Fruit fly (Drosophila melanogaster) whole organism, embryonic: ENCODE measurements around the gene CG5835.
A peak's percentile ranks its signal among the peaks of the same experiment; 100 is the strongest.

ENCODE experiments used
- Aef1 ChIP-seq: fragments of 200-800 bp; sonication (Bioruptor generic); IDR thresholded peaks from 3 replicates; pipeline ENCODE4 v1.3.6; 2022; ENCODE audit warnings: missing biosample characterization, missing genetic modification characterization
- Awh ChIP-seq: fragments of 200-800 bp; sonication (Bioruptor generic); IDR thresholded peaks from 2 replicates; pipeline ENCODE4, ENCODE4 v1.3.6; 2022; ENCODE audit warnings: missing biosample characterization, missing genetic modification characterization
- Bgb ChIP-seq: fragments of 200-800 bp; sonication (Bioruptor generic); IDR thresholded peaks from 2 replicates; pipeline ENCODE4 v1.3.6; 2022; ENCODE audit warnings: missing biosample characterization, missing genetic modification characterization; ENCODE audit not compliant: partially characterized antibody
- CG10565 ChIP-seq: fragments of 200-800 bp; sonication (Bioruptor generic); optimal IDR thresholded peaks from 3 replicates; lab custom pipeline; 2016; ENCODE audit warnings: missing biosample characterization, mild to moderate bottlenecking, missing genetic modification characterization
- CG11093 ChIP-seq: fragments of 200-800 bp; sonication (Bioruptor generic); IDR thresholded peaks from 3 replicates; pipeline ENCODE4 v1.3.6; 2022; ENCODE audit warnings: missing biosample characterization, missing genetic modification characterization
- CG11723 ChIP-seq: fragments of 200-800 bp; sonication (Bioruptor generic); optimal IDR thresholded peaks from 2 replicates; lab custom pipeline; 2017; ENCODE audit warnings: missing biosample characterization, mild to moderate bottlenecking, missing genetic modification characterization
- CG12659 ChIP-seq: fragments of 200-800 bp; sonication (Bioruptor generic); optimal IDR thresholded peaks from 3 replicates; lab custom pipeline; 2017; ENCODE audit warnings: mild to moderate bottlenecking, missing biosample characterization, missing genetic modification reagents, missing genetic modification characterization
- CG13624 ChIP-seq: fragments of 200-800 bp; sonication (Bioruptor generic); optimal IDR thresholded peaks from 2 replicates; lab custom pipeline; 2016; ENCODE audit warnings: missing biosample characterization, missing genetic modification characterization
- CG14710 ChIP-seq: fragments of 200-800 bp; sonication (Bioruptor generic); optimal IDR thresholded peaks from 3 replicates; lab custom pipeline; 2019; ENCODE audit warnings: missing biosample characterization, mild to moderate bottlenecking, missing genetic modification characterization, moderate library complexity
- CG15696 ChIP-seq: fragments of 200-800 bp; sonication (Bioruptor generic); optimal IDR thresholded peaks from 2 replicates; lab custom pipeline; 2019; ENCODE audit warnings: missing biosample characterization, mild to moderate bottlenecking, missing genetic modification characterization, moderate library complexity
- CG1647 ChIP-seq: fragments of 200-800 bp; sonication (Bioruptor generic); optimal IDR thresholded peaks from 3 replicates; lab custom pipeline; 2016; ENCODE audit warnings: missing biosample characterization, missing genetic modification characterization
- CG16779 ChIP-seq: fragments of 200-800 bp; sonication (Bioruptor generic); IDR thresholded peaks from 2 replicates; pipeline ENCODE4 v1.3.6; 2022; ENCODE audit warnings: missing biosample characterization, missing genetic modification characterization
- CG17912 ChIP-seq: fragments of 200-800 bp; sonication (Bioruptor generic); optimal IDR thresholded peaks from 2 replicates; lab custom pipeline; 2018; ENCODE audit warnings: missing biosample characterization, mild to moderate bottlenecking, missing genetic modification characterization
- CG1792 ChIP-seq: fragments of 200-800 bp; sonication (Bioruptor generic); optimal IDR thresholded peaks from 2 replicates; lab custom pipeline; 2016; ENCODE audit warnings: missing biosample characterization, missing genetic modification characterization
- CG2129 ChIP-seq: fragments of 200-800 bp; sonication (Bioruptor generic); IDR thresholded peaks from 2 replicates; pipeline ENCODE4 v1.3.6; 2022; ENCODE audit warnings: missing biosample characterization, missing genetic modification characterization; ENCODE audit not compliant: partially characterized antibody
- CG34224 ChIP-seq: fragments of 200-800 bp; sonication (Bioruptor generic); IDR thresholded peaks from 3 replicates; pipeline ENCODE4 v1.3.6; 2022; ENCODE audit warnings: missing biosample characterization, missing genetic modification characterization; ENCODE audit not compliant: partially characterized antibody
- CG3838 ChIP-seq: fragments of 200-800 bp; sonication (Bioruptor generic); optimal IDR thresholded peaks from 3 replicates; lab custom pipeline; 2016; ENCODE audit warnings: missing biosample characterization, missing genetic modification characterization
- CG3995 ChIP-seq: fragments of 200-800 bp; sonication (Bioruptor generic); optimal IDR thresholded peaks from 3 replicates; lab custom pipeline; 2016; ENCODE audit warnings: missing biosample characterization, missing genetic modification characterization
- CG43689 ChIP-seq: fragments of 200-800 bp; sonication (Bioruptor generic); IDR thresholded peaks from 2 replicates; pipeline ENCODE4 v1.3.6; 2022; ENCODE audit warnings: missing biosample characterization, missing genetic modification characterization
- CG6272 ChIP-seq: fragments of 200-800 bp; sonication (Bioruptor generic); IDR thresholded peaks from 2 replicates; pipeline ENCODE4 v1.3.6; 2022; ENCODE audit warnings: missing biosample characterization, missing genetic modification characterization
- CG6654 ChIP-seq: fragments of 200-800 bp; sonication (Bioruptor generic); optimal IDR thresholded peaks from 2 replicates; lab custom pipeline; 2017; ENCODE audit warnings: missing biosample characterization, mild to moderate bottlenecking, missing genetic modification characterization
- CG6683 ChIP-seq: fragments of 200-800 bp; sonication (Bioruptor generic); optimal IDR thresholded peaks from 2 replicates; lab custom pipeline; 2017; ENCODE audit warnings: missing biosample characterization, mild to moderate bottlenecking, missing genetic modification characterization, missing genetic modification reagents
- CG7357 ChIP-seq: fragments of 200-800 bp; sonication (Bioruptor generic); IDR thresholded peaks from 3 replicates; pipeline ENCODE4 v1.3.6; 2022; ENCODE audit warnings: missing biosample characterization, missing genetic modification characterization
- CG7928 ChIP-seq: fragments of 200-800 bp; sonication (Bioruptor generic); optimal IDR thresholded peaks from 2 replicates; lab custom pipeline; 2017; ENCODE audit warnings: missing biosample characterization, mild to moderate bottlenecking, missing genetic modification characterization
- CG8478 ChIP-seq: fragments of >200 bp; optimal IDR thresholded peaks from 2 replicates; lab custom pipeline; 2018
- CG8765 ChIP-seq: fragments of 200-800 bp; sonication (Bioruptor generic); IDR thresholded peaks from 2 replicates; pipeline ENCODE4 v1.3.6; 2022; ENCODE audit warnings: missing biosample characterization, missing genetic modification characterization
- D19A ChIP-seq: fragments of 200-800 bp; optimal IDR thresholded peaks from 3 replicates; lab custom pipeline; 2019; ENCODE audit warnings: missing biosample characterization, mild to moderate bottlenecking, missing genetic modification characterization, moderate library complexity
- D19B ChIP-seq: fragments of 200-800 bp; sonication (Bioruptor generic); optimal IDR thresholded peaks from 2 replicates; lab custom pipeline; 2017; ENCODE audit warnings: missing biosample characterization, mild to moderate bottlenecking, missing genetic modification characterization
- Elba2 ChIP-seq: fragments of 200-800 bp; sonication (Bioruptor generic); optimal IDR thresholded peaks from 3 replicates; lab custom pipeline; 2016; ENCODE audit warnings: missing biosample characterization, missing genetic modification characterization
- Ets65A ChIP-seq: fragments of 200-800 bp; sonication (Bioruptor generic); peaks from one replicate; lab custom pipeline; 2016; ENCODE audit warnings: missing biosample characterization, missing genetic modification characterization
- HLH3B ChIP-seq: fragments of 200-800 bp; sonication (Bioruptor generic); IDR thresholded peaks from 2 replicates; pipeline ENCODE4 v1.3.6; 2022; ENCODE audit warnings: missing biosample characterization, missing genetic modification characterization
- HLH4C ChIP-seq: fragments of 200-800 bp; sonication (Bioruptor generic); IDR thresholded peaks from 3 replicates; pipeline ENCODE4 v1.3.6; 2022; ENCODE audit warnings: missing biosample characterization, missing genetic modification characterization; ENCODE audit not compliant: partially characterized antibody
- HmgD ChIP-seq: fragments of 200-800 bp; sonication (Bioruptor generic); optimal IDR thresholded peaks from 3 replicates; lab custom pipeline; 2016; ENCODE audit warnings: missing biosample characterization, missing genetic modification characterization
- Hr3 ChIP-seq: fragments of 200-800 bp; sonication (Bioruptor generic); optimal IDR thresholded peaks from 3 replicates; lab custom pipeline; 2016; ENCODE audit warnings: missing biosample characterization, missing genetic modification characterization
- Hsf ChIP-seq: fragments of 200-800 bp; sonication (Bioruptor generic); optimal IDR thresholded peaks from 3 replicates; lab custom pipeline; 2016; ENCODE audit warnings: missing biosample characterization, missing genetic modification characterization
- Lhr ChIP-seq: fragments of 200-800 bp; sonication (Bioruptor generic); optimal IDR thresholded peaks from 3 replicates; lab custom pipeline; 2017; ENCODE audit warnings: mild to moderate bottlenecking, missing biosample characterization, missing genetic modification reagents, missing genetic modification characterization
- MESR4 ChIP-seq: fragments of 200-800 bp; sonication (Bioruptor generic); optimal IDR thresholded peaks from 2 replicates; lab custom pipeline; 2018; ENCODE audit warnings: missing biosample characterization, mild to moderate bottlenecking, missing genetic modification characterization, moderate library complexity
- Max ChIP-seq: fragments of 200-800 bp; sonication (Bioruptor generic); optimal IDR thresholded peaks from 2 replicates; lab custom pipeline; 2016; ENCODE audit warnings: missing biosample characterization, mild to moderate bottlenecking, missing genetic modification characterization
- NC2α ChIP-seq: fragments of 200-800 bp; sonication (Bioruptor generic); optimal IDR thresholded peaks from 2 replicates; lab custom pipeline; 2016; ENCODE audit warnings: missing biosample characterization, missing genetic modification characterization
- NfI ChIP-seq: fragments of 200-800 bp; sonication (Bioruptor generic); optimal IDR thresholded peaks from 3 replicates; lab custom pipeline; 2018; ENCODE audit warnings: missing biosample characterization, mild to moderate bottlenecking, missing genetic modification characterization, moderate library complexity
- Ravus ChIP-seq: fragments of 200-800 bp; sonication (Bioruptor generic); IDR thresholded peaks from 2 replicates; pipeline ENCODE4 v1.3.6; 2022; ENCODE audit warnings: missing biosample characterization, missing genetic modification characterization
- chinmo ChIP-seq: fragments of 200-800 bp; sonication (Bioruptor generic); IDR thresholded peaks from 4 replicates; pipeline ENCODE4 v1.3.6; 2022; ENCODE audit warnings: missing biosample characterization, missing genetic modification characterization; ENCODE audit not compliant: partially characterized antibody
- chn ChIP-seq: fragments of 200-800 bp; sonication (Bioruptor generic); optimal IDR thresholded peaks from 2 replicates; lab custom pipeline; 2016; ENCODE audit warnings: missing biosample characterization, missing genetic modification characterization
- croc ChIP-seq: fragments of 200-800 bp; sonication (Bioruptor generic); conservative IDR thresholded peaks from 3 replicates; pipeline ENCODE4 v1.3.6; 2022; ENCODE audit warnings: missing biosample characterization, missing genetic modification characterization
- da ChIP-seq: fragments of 200-800 bp; sonication (Bioruptor generic); optimal IDR thresholded peaks from 2 replicates; lab custom pipeline; 2016; ENCODE audit warnings: missing biosample characterization, missing genetic modification characterization
- dysf ChIP-seq: fragments of 200-800 bp; sonication (Bioruptor generic); IDR thresholded peaks from 3 replicates; pipeline ENCODE4 v1.3.6; 2022; ENCODE audit warnings: missing biosample characterization, missing genetic modification characterization
- exex ChIP-seq: fragments of 200-800 bp; sonication (Bioruptor generic); optimal IDR thresholded peaks from 4 replicates; lab custom pipeline; 2018; ENCODE audit warnings: missing biosample characterization, mild to moderate bottlenecking, missing genetic modification characterization, moderate library complexity
- jumu ChIP-seq: fragments of 200-800 bp; sonication (Bioruptor generic); optimal IDR thresholded peaks from 3 replicates; lab custom pipeline; 2016; ENCODE audit warnings: missing biosample characterization, missing genetic modification characterization
- kay ChIP-seq: fragments of 200-800 bp; sonication (Bioruptor generic); optimal IDR thresholded peaks from 2 replicates; lab custom pipeline; 2016; ENCODE audit warnings: missing biosample characterization, missing genetic modification characterization
- ssp ChIP-seq: fragments of 200-800 bp; sonication (Bioruptor generic); IDR thresholded peaks from 2 replicates; pipeline ENCODE4 v1.3.6; 2022; ENCODE audit warnings: missing biosample characterization, missing genetic modification characterization
- stc ChIP-seq: fragments of 200-800 bp; sonication (Bioruptor generic); IDR thresholded peaks from 2 replicates; pipeline ENCODE4 v1.3.6; 2022; ENCODE audit warnings: missing biosample characterization, missing genetic modification characterization
- zfh1 ChIP-seq: fragments of 200-800 bp; sonication (Bioruptor generic); IDR thresholded peaks from 3 replicates; pipeline ENCODE4 v1.3.6; 2022; ENCODE audit warnings: missing biosample characterization, missing genetic modification characterization
- zfh2 ChIP-seq: fragments of 200-800 bp; sonication (Bioruptor generic); optimal IDR thresholded peaks from 2 replicates; lab custom pipeline; 2016; ENCODE audit warnings: missing biosample characterization, missing genetic modification characterization

The CG5835 gene

dm6 chr3R:19182848-19183247 is 29.4 kb upstream of the CG5835 start (continued):
- TF ChIP-seq Max (GFP tag; lab: Kevin White, UChicago): no peak
- TF ChIP-seq Ravus (GFP tag; lab: Robert Waterston, UW): no peak
- no peak for TF ChIP-seq Aef1 (GFP tag; lab: Robert Waterston, UW)
- TF ChIP-seq CG13624: no peak
- no peak for TF ChIP-seq Elba2
- no peak for TF ChIP-seq exex (tag; lab: Kevin White, UChicago)
- no peak for TF ChIP-seq CG16779
- TF ChIP-seq HLH4C (GFP tag; lab: Robert Waterston, UW): no peak
- TF ChIP-seq CG8765 (GFP tag; lab: Robert Waterston, UW): no peak
- TF ChIP-seq CG34224 (GFP tag; lab: Robert Waterston, UW): no peak
- 0 out of 2 replicates have a peak, but pooled peaks have one; percentile 19 for TF ChIP-seq stc
- TF ChIP-seq CG6272 (GFP tag; lab: Robert Waterston, UW): no peak
- TF ChIP-seq da (GFP tag; lab: Kevin White, UChicago): no peak
- 0 out of 3 replicates have a peak, but pooled peaks have one; percentile 30 for TF ChIP-seq zfh1 (GFP tag; lab: Robert Waterston, UW)
- no peak for TF ChIP-seq MESR4 (GFP tag; lab: Kevin White, UChicago)
- TF ChIP-seq kay (GFP tag; lab: Kevin White, UChicago): no peak
- peak; percentile 33; the same call in 1 of the 3 replicates for TF ChIP-seq CG11093 (GFP tag; lab: Robert Waterston, UW)
- no peak for TF ChIP-seq Bgb (GFP tag; lab: Robert Waterston, UW)
- no peak for TF ChIP-seq D19B (GFP tag; lab: Kevin White, UChicago)
- peak; percentile 37; the same call in 1 of the 2 replicates for TF ChIP-seq HLH3B (GFP tag; lab: Robert Waterston, UW)
- no peak for TF ChIP-seq chn
- no peak for TF ChIP-seq CG1792 (GFP tag; lab: Kevin White, UChicago)
- TF ChIP-seq CG12659 (GFP tag; lab: Kevin White, UChicago): no peak
- no peak for TF ChIP-seq croc (GFP tag; lab: Robert Waterston, UW)
- TF ChIP-seq CG43689 (GFP tag; lab: Robert Waterston, UW): no peak
- no peak for TF ChIP-seq NfI (GFP tag; lab: Kevin White, UChicago)
- no peak for TF ChIP-seq jumu (GFP tag; lab: Kevin White, UChicago)
- no peak for TF ChIP-seq CG11723
- TF ChIP-seq Ets65A (GFP tag; lab: Kevin White, UChicago): no peak
- TF ChIP-seq Hsf (GFP tag; lab: Kevin White, UChicago): no peak
- TF ChIP-seq CG6654 (GFP tag; lab: Kevin White, UChicago): no peak
- TF ChIP-seq CG1647: no peak
- TF ChIP-seq NC2α: no peak
- TF ChIP-seq dysf (GFP tag; lab: Robert Waterston, UW): no peak
- no peak for TF ChIP-seq CG3995
- TF ChIP-seq CG14710 (tag; lab: Kevin White, UChicago): no peak
- TF ChIP-seq zfh2 (GFP tag; lab: Kevin White, UChicago): no peak
- no peak for TF ChIP-seq CG10565 (GFP tag; lab: Kevin White, UChicago)
- no peak for TF ChIP-seq CG2129
- TF ChIP-seq Hr3: no peak
- no peak for TF ChIP-seq CG3838 (GFP tag; lab: Kevin White, UChicago)
- TF ChIP-seq Lhr (GFP tag; lab: Kevin White, UChicago): peak; percentile 36
- TF ChIP-seq ssp (GFP tag; lab: Robert Waterston, UW): no peak
- TF ChIP-seq CG7357: no peak
- no peak for TF ChIP-seq CG7928 (GFP tag; lab: Kevin White, UChicago)
- no peak for TF ChIP-seq CG6683 (GFP tag; lab: Kevin White, UChicago)
- TF ChIP-seq CG8478 (lab: Kevin White, UChicago): no peak
- no peak for TF ChIP-seq D19A (tag; lab: Kevin White, UChicago)
- TF ChIP-seq CG17912 (GFP tag; lab: Kevin White, UChicago): no peak
- TF ChIP-seq Awh (GFP tag; lab: Robert Waterston, UW): peak; percentile 69
- TF ChIP-seq HmgD: no peak
- TF ChIP-seq CG15696: no peak
- TF ChIP-seq chinmo: no peak
